Fruit fly (Drosophila melanogaster): ENCODE measurements around the gene Cyp12a5.

DNA sequence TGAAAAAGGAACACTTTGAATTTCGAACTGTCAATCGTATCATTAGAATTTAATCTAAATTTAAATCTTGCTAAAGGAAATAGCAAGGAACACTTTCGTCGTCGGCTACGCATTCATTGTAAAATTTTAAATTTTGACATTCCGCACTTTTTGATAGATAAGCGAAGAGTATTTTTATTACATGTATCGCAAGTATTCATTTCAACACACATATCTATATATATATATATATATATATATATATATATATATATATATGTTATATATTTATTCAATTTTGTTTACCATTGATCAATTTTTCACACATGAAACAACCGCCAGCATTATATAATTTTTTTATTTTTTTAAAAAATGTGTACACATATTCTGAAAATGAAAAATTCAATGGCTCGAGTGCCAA lies 27.3 kb downstream of the Cyp12a5 start, which contains the start of gene CG11779:
- TF ChIP-seq Hr78 (GFP tag; optimal IDR thresholded peaks at IDR 0.05) (no peak), pan (optimal IDR thresholded peaks at IDR 0.05) (no peak), N (GFP tag; optimal IDR thresholded peaks at IDR 0.05) (no peak), Hr83 (GFP tag; optimal IDR thresholded peaks at IDR 0.05; ENCODE audit: poor library complexity, severe bottlenecking) (no peak), Jra (GFP tag; optimal IDR thresholded peaks at IDR 0.05) (no peak), Dif (GFP tag; optimal IDR thresholded peaks at IDR 0.05; ENCODE audit: partially characterized antibody) (no peak), Sp1 (GFP tag; optimal IDR thresholded peaks at IDR 0.05) (no peak), psq (GFP tag; optimal IDR thresholded peaks at IDR 0.05) (no peak), Dfd (GFP tag; optimal IDR thresholded peaks at IDR 0.05) (no peak), tai (GFP tag; optimal IDR thresholded peaks at IDR 0.05) (no peak), usp (GFP tag; optimal IDR thresholded peaks at IDR 0.05) (no peak), fru (GFP tag; optimal IDR thresholded peaks at IDR 0.05) (no peak), foxo (GFP tag; optimal IDR thresholded peaks at IDR 0.05) (no peak), OdsH (GFP tag; optimal IDR thresholded peaks at IDR 0.05) (no peak)

All from whole organism, wandering third instar larva.